Worm (Caenorhabditis elegans): ENCODE data around the gene T26H5.4.

The T26H5.4 gene

DNA sequence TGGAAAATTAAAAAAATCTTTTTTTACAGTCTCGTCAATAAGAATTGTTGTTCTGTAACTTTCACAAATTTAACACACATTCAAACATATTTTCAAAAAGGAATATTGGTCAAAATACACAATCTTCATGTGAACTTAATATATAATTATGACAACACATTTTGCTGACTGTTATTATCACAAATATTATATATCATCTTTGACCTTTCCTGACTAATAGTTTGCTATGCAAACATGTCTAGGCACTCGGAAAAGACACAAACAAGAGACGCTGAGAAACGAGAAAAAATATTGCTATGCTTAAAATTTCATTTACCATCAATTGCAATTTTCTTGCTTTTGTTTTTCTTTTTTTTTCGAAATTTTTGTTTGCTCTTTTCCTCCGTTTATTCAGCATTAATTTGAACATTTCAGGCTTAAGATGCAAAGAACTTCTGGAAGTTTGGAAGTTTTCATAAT lies 46.6 kb downstream of the T26H5.4 start, which contains the start of gene fbxa-135:
Gene fbxa-135, plus strand, starts transcription at position 409 of the 459 bp plus-strand sequence.
- no peak for TF ChIP-seq lin-54 (GFP tag; optimal IDR thresholded peaks at IDR 0.05)

DNA sequence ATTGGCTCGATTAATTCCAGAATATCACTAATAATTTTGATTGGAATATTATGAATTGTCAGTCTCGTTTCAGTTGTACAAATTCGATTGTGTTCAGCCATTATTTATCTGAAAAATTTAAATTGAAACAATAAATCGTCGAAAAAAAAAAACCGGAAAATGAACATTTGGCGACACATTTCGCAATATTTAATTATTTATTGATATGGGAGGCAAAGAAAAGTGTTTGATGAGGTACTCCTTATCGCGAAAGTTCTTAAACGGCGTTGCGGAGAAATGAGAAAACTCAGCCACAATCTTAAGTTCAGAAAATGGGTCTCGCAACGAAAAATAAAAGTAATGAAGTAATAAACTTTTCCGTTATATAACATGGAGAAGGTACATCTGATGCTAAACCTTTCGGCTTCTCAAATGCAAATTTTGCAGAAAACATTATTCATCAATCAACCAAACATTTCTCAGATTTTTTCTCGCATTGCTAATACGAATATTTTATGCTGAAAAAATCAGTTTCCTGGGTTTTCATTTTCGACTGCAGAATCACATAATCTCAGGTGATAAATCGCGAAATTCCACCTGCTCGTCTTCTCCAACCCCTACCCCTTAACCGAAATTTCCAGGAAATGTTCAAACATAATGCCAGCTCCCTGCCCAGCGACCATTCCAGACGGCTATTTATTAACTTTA lies 48.7 kb downstream of the T26H5.4 start, which contains the start of the genes T06E6.15 and sri-7:
Gene T06E6.15, minus strand, starts transcription at position 101 of the 687 bp plus-strand sequence.
Gene sri-7, plus strand, starts transcription at position 637 of the 687 bp plus-strand sequence.
- no peak for TF ChIP-seq dox-1 (GFP tag; IDR thresholded peaks at IDR 0.05)
- TF ChIP-seq xnd-1 (tag; optimal IDR thresholded peaks at IDR 0.05) = no peak

DNA sequence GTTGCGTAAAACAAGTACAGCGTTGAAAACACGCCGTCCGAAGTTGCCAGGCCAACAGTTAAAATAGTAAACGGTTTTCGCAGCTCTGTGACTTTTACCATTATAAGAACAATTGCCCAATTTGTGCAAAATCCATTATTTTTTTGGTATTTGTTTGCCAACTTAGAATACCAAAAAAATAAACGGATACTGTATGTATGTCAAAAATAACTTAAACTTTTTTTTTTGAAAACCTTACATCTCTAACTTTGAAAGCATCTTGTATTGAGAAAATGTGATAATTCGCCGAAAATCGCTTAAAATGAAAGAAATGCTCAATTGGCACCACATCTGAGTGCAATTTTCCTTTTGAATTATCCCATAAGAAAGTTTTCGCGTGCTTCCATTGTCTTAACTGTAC lies 49.8 kb downstream of the T26H5.4 start, which contains the start of gene fbxa-199:
Gene fbxa-199, minus strand, starts transcription at position 101 of the 400 bp plus-strand sequence.
- TF ChIP-seq mes-4 (tag; optimal IDR thresholded peaks at IDR 0.05) = no peak
- no peak for TF ChIP-seq lir-1 (GFP tag; conservative IDR thresholded peaks at IDR 0.05)
- TF ChIP-seq rec-8 (tag; optimal IDR thresholded peaks at IDR 0.05) = no peak
- TF ChIP-seq sdz-38 (tag; optimal IDR thresholded peaks at IDR 0.05) = no peak
- no peak for TF ChIP-seq lin-26 (GFP tag; IDR thresholded peaks at IDR 0.05)
- TF ChIP-seq F57A8.1 (GFP tag; optimal IDR thresholded peaks at IDR 0.05) = no peak
- TF ChIP-seq dpl-1 (GFP tag; optimal IDR thresholded peaks at IDR 0.05) = no peak
- TF ChIP-seq ama-1 (optimal IDR thresholded peaks at IDR 0.05) = no peak
- TF ChIP-seq ama-1 (GFP tag; optimal IDR thresholded peaks at IDR 0.05) = no peak
- no peak for TF ChIP-seq die-1 (tag; optimal IDR thresholded peaks at IDR 0.05)
- no peak for TF ChIP-seq hrde-1 (tag; optimal IDR thresholded peaks at IDR 0.05; ENCODE audit: borderline replicate concordance)
- TF ChIP-seq ceh-40 (GFP tag; IDR thresholded peaks at IDR 0.05) = no peak
